Worm (Caenorhabditis elegans) whole organism, L1 larva: ENCODE data around the gene srxa-1.

Source experiments
- C34B4.2 ChIP-seq: sonication (generic microtip); optimal IDR thresholded peaks from 2 replicates; lab custom pipeline; 2017; ENCODE audit warnings: mild to moderate bottlenecking, missing genetic modification characterization, missing compliant biosample characterization
- Y116A8C.19 ChIP-seq: sonication (generic microtip); optimal IDR thresholded peaks from 2 replicates; lab custom pipeline; 2016; ENCODE audit warnings: missing compliant biosample characterization, missing genetic modification characterization, borderline replicate concordance
- alr-1 ChIP-seq: fragments of 200-800 bp; sonication (Bioruptor generic); optimal IDR thresholded peaks from 2 replicates; lab custom pipeline; 2018; ENCODE audit warnings: borderline replicate concordance, mild to moderate bottlenecking, missing genetic modification characterization, missing compliant biosample characterization
- ama-1 ChIP-seq: fragments of 150-350 bp; optimal IDR thresholded peaks from 2 replicates; lab custom pipeline; 2014
- blmp-1 ChIP-seq: fragments of 150-350 bp; optimal IDR thresholded peaks from 2 replicates; lab custom pipeline; 2014; ENCODE audit warnings: missing biosample characterization, missing genetic modification characterization
- ceh-63 ChIP-seq: fragments of 200-800 bp; sonication (Bioruptor generic); optimal IDR thresholded peaks from 2 replicates; lab custom pipeline; 2018; ENCODE audit warnings: mild to moderate bottlenecking, missing genetic modification characterization, missing compliant biosample characterization
- ceh-8 ChIP-seq: fragments of 200-800 bp; sonication (Bioruptor generic); optimal IDR thresholded peaks from 2 replicates; lab custom pipeline; 2018; ENCODE audit warnings: mild to moderate bottlenecking, missing genetic modification characterization, moderate library complexity, missing compliant biosample characterization
- ceh-82 ChIP-seq, 3 experiments: fragments of 150-350 bp in 1 of 3; sonication (generic microtip) in 2 of 3; optimal IDR thresholded peaks; 2 replicates each; lab custom pipeline; 2014 to 2017; ENCODE audit warnings: missing biosample characterization in 3 of 3, missing genetic modification characterization in 3 of 3
- ceh-88 ChIP-seq: fragments of 200-800 bp; sonication (Bioruptor generic); IDR thresholded peaks from 2 replicates; pipeline ENCODE4 v1.3.6; 2022; ENCODE audit warnings: missing genetic modification characterization, missing compliant biosample characterization
- ces-1 ChIP-seq: fragments of 150-350 bp; optimal IDR thresholded peaks from 2 replicates; lab custom pipeline; 2014; ENCODE audit warnings: missing biosample characterization, missing genetic modification reagents, missing genetic modification characterization
- dsc-1 ChIP-seq: sonication (generic microtip); optimal IDR thresholded peaks from 2 replicates; lab custom pipeline; 2016; ENCODE audit warnings: mild to moderate bottlenecking, missing genetic modification characterization, missing compliant biosample characterization
- efl-1 ChIP-seq, 4 experiments: fragments of 150-350 bp; optimal IDR thresholded peaks in 3 of 4; peaks in 1 of 4; 1 replicate in 1 of 4; 2 replicates in 3 of 4; lab custom pipeline; 2014; ENCODE audit warnings: missing biosample characterization in 2 of 4, missing genetic modification characterization in 2 of 4, missing genetic modification reagents in 2 of 4
- efl-3 ChIP-seq: fragments of 200-800 bp; sonication (Bioruptor generic); optimal IDR thresholded peaks from 2 replicates; lab custom pipeline; 2018; ENCODE audit warnings: mild to moderate bottlenecking, missing genetic modification characterization, missing compliant biosample characterization
- egl-13 ChIP-seq: sonication (generic microtip); optimal IDR thresholded peaks from 2 replicates; lab custom pipeline; 2016; ENCODE audit warnings: missing genotype, missing genetic modification reagents, missing genetic modification characterization, missing compliant biosample characterization
- fkh-10 ChIP-seq: sonication (generic microtip); optimal IDR thresholded peaks from 2 replicates; lab custom pipeline; 2017; ENCODE audit warnings: missing biosample characterization, missing genetic modification reagents, missing genetic modification characterization
- fkh-4 ChIP-seq: sonication (generic microtip); optimal IDR thresholded peaks from 2 replicates; lab custom pipeline; 2016; ENCODE audit warnings: missing compliant biosample characterization, missing genetic modification characterization, borderline replicate concordance
- fkh-8 ChIP-seq: sonication (generic microtip); optimal IDR thresholded peaks from 2 replicates; lab custom pipeline; 2016; ENCODE audit warnings: mild to moderate bottlenecking, missing genetic modification characterization, missing compliant biosample characterization
- grh-1 ChIP-seq: fragments of 200-800 bp; sonication (Bioruptor generic); IDR thresholded peaks from 2 replicates; pipeline ENCODE4 v1.3.6; 2022; ENCODE audit warnings: missing genetic modification reagents, missing genetic modification characterization, missing compliant biosample characterization
- hlh-17 ChIP-seq: fragments of 200-800 bp; sonication (Bioruptor generic); optimal IDR thresholded peaks from 2 replicates; lab custom pipeline; 2018; ENCODE audit warnings: missing genetic modification characterization, mild to moderate bottlenecking, missing compliant biosample characterization, moderate library complexity, borderline replicate concordance
- hpl-2 ChIP-seq: fragments of 150-350 bp; optimal IDR thresholded peaks from 2 replicates; lab custom pipeline; 2014; ENCODE audit warnings: missing biosample characterization, missing genetic modification reagents, missing genetic modification characterization
- lin-15B ChIP-seq: fragments of 150-350 bp; sonication (generic microtip); optimal IDR thresholded peaks from 3 replicates; lab custom pipeline; 2014; ENCODE audit warnings: missing biosample characterization, missing genetic modification characterization
- lsy-2 ChIP-seq, 2 experiments: fragments of 150-350 bp; optimal IDR thresholded peaks; 2 replicates each; lab custom pipeline; 2014; ENCODE audit warnings: missing biosample characterization in 2 of 2, missing genetic modification characterization in 2 of 2
- mab-9 ChIP-seq: fragments of 200-800 bp; sonication (Bioruptor generic); IDR thresholded peaks from 2 replicates; pipeline ENCODE4 v1.3.6; 2022; ENCODE audit warnings: missing genetic modification reagents, missing genetic modification characterization, missing compliant biosample characterization
- mdl-1 ChIP-seq, 2 experiments: fragments of 150-350 bp; optimal IDR thresholded peaks; 2 replicates each; lab custom pipeline; 2014 to 2017; ENCODE audit warnings: missing biosample characterization in 2 of 2, missing genetic modification characterization in 2 of 2, inconsistent platforms in 1 of 2
- mep-1 ChIP-seq: fragments of 150-350 bp; optimal IDR thresholded peaks from 2 replicates; lab custom pipeline; 2014; ENCODE audit warnings: missing biosample characterization, missing genetic modification characterization
- nhr-12 ChIP-seq: sonication (generic microtip); optimal IDR thresholded peaks from 2 replicates; lab custom pipeline; 2017; ENCODE audit warnings: missing biosample characterization, missing genetic modification characterization
- nhr-237 ChIP-seq: fragments of 150-350 bp; optimal IDR thresholded peaks from 2 replicates; lab custom pipeline; 2014; ENCODE audit warnings: missing biosample characterization, missing genetic modification characterization
- nhr-47 ChIP-seq: sonication (generic microtip); optimal IDR thresholded peaks from 2 replicates; lab custom pipeline; 2016; ENCODE audit warnings: mild to moderate bottlenecking, missing genetic modification characterization, moderate library complexity, missing compliant biosample characterization
- nhr-71 ChIP-seq: sonication (generic microtip); optimal IDR thresholded peaks from 2 replicates; lab custom pipeline; 2016; ENCODE audit warnings: mild to moderate bottlenecking, missing genetic modification characterization, moderate library complexity, missing compliant biosample characterization
- nhr-76 ChIP-seq: sonication (generic microtip); optimal IDR thresholded peaks from 2 replicates; lab custom pipeline; 2017; ENCODE audit warnings: missing biosample characterization, missing genetic modification characterization
- nhr-84 ChIP-seq: sonication (generic microtip); optimal IDR thresholded peaks from 2 replicates; lab custom pipeline; 2017; ENCODE audit warnings: missing biosample characterization, missing genetic modification characterization
- nhr-85 ChIP-seq: sonication (generic microtip); peaks from one replicate; lab custom pipeline; 2016; ENCODE audit warnings: missing genetic modification characterization, inconsistent platforms, missing compliant biosample characterization
- pag-3 ChIP-seq: sonication (generic microtip); optimal IDR thresholded peaks from 2 replicates; lab custom pipeline; 2017; ENCODE audit warnings: missing genetic modification characterization, mild to moderate bottlenecking, missing compliant biosample characterization, antibody characterized with exemption, borderline replicate concordance; ENCODE audit not compliant: insufficient read depth
- pqm-1 ChIP-seq: sonication (generic microtip); optimal IDR thresholded peaks from 3 replicates; lab custom pipeline; 2017; ENCODE audit warnings: missing biosample characterization, missing genetic modification characterization
- skn-1 ChIP-seq: fragments of 150-350 bp; optimal IDR thresholded peaks from 2 replicates; lab custom pipeline; 2014; ENCODE audit warnings: missing biosample characterization, missing genetic modification characterization
- snpc-4 ChIP-seq: fragments of 150-350 bp; optimal IDR thresholded peaks from 2 replicates; lab custom pipeline; 2014; ENCODE audit warnings: missing biosample characterization, missing genetic modification characterization
- snu-23 ChIP-seq: sonication (generic microtip); optimal IDR thresholded peaks from 2 replicates; lab custom pipeline; 2016; ENCODE audit warnings: missing genetic modification characterization, missing compliant biosample characterization
- sptf-1 ChIP-seq: fragments of 150-350 bp; optimal IDR thresholded peaks from 2 replicates; lab custom pipeline; 2014; ENCODE audit warnings: missing biosample characterization, missing genetic modification characterization
- sup-37 ChIP-seq: fragments of 200-800 bp; sonication (Bioruptor generic); optimal IDR thresholded peaks from 2 replicates; lab custom pipeline; 2018; ENCODE audit warnings: mild to moderate bottlenecking, missing genetic modification characterization, missing compliant biosample characterization
- swsn-7 ChIP-seq: sonication (generic microtip); optimal IDR thresholded peaks from 2 replicates; lab custom pipeline; 2016; ENCODE audit warnings: missing genetic modification characterization, missing compliant biosample characterization
- tbx-2 ChIP-seq: sonication (generic microtip); optimal IDR thresholded peaks from 2 replicates; lab custom pipeline; 2016; ENCODE audit warnings: missing genetic modification characterization, missing compliant biosample characterization
- unc-30 ChIP-seq: sonication (generic microtip); optimal IDR thresholded peaks from 2 replicates; lab custom pipeline; 2017; ENCODE audit warnings: missing biosample characterization, missing genetic modification characterization
- unc-98 ChIP-seq: fragments of 200-800 bp; sonication (Bioruptor generic); IDR thresholded peaks from 2 replicates; pipeline ENCODE4 v1.3.6; 2022; ENCODE audit warnings: missing genetic modification characterization, missing compliant biosample characterization
- vab-15 ChIP-seq: sonication (generic microtip); optimal IDR thresholded peaks from 2 replicates; lab custom pipeline; 2017; ENCODE audit warnings: missing genotype, mild to moderate bottlenecking, missing genetic modification characterization, missing compliant biosample characterization
- xbp-1 ChIP-seq: sonication (generic microtip); optimal IDR thresholded peaks from 2 replicates; lab custom pipeline; 2016; ENCODE audit warnings: missing genetic modification characterization, missing compliant biosample characterization
- zip-4 ChIP-seq: fragments of 200-800 bp; sonication (Bioruptor generic); optimal IDR thresholded peaks from 2 replicates; lab custom pipeline; 2018; ENCODE audit warnings: mild to moderate bottlenecking, missing genetic modification characterization, moderate library complexity, missing compliant biosample characterization
- ztf-11 ChIP-seq, 2 experiments: sonication (generic microtip); optimal IDR thresholded peaks; 2 replicates each; lab custom pipeline; 2016 to 2017; ENCODE audit warnings: missing genetic modification characterization in 2 of 2, missing biosample characterization in 1 of 2, missing compliant biosample characterization in 1 of 2
- ztf-4 ChIP-seq: fragments of 150-350 bp; optimal IDR thresholded peaks from 2 replicates; lab custom pipeline; 2014; ENCODE audit warnings: missing biosample characterization, missing genetic modification characterization

srxa-1 gene

ce11 chrV:20728763-20729350 is 3.0 kb upstream of the srxa-1 start, which contains the start of gene ipla-3 (continued):
- TF ChIP-seq unc-30 (tag; lab: Kevin White, UChicago) (no peak), ztf-4 (tag; lab: Kevin White, UChicago) (peak; percentile 10), egl-13 (tag; lab: Kevin White, UChicago) (no peak), ceh-88 (GFP tag; lab: Robert Waterston, UW) (no peak), hpl-2 (GFP tag; lab: Kevin White, UChicago) (no peak), pqm-1 (no peak), ama-1 (lab: Kevin White, UChicago) (no peak), ceh-8 (no peak), nhr-237 (tag; lab: Kevin White, UChicago) (no peak), lin-15B (tag; lab: Kevin White, UChicago) (no peak), hlh-17 (no peak), lsy-2 (tag; optimal IDR thresholded peaks at IDR 0.05; lab: Kevin White, UChicago) (peak; percentile 22 to 59), zip-4 (GFP tag; lab: Kevin White, UChicago) (no peak), xbp-1 (tag; lab: Kevin White, UChicago) (peak; percentile 7), fkh-10 (GFP tag; lab: Kevin White, UChicago) (no peak), blmp-1 (tag; lab: Kevin White, UChicago) (no peak), unc-98 (GFP tag; lab: Robert Waterston, UW) (no peak), mdl-1 (tag; optimal IDR thresholded peaks at IDR 0.05; lab: Kevin White, UChicago) (peak in 1 of 2 experiments; percentile 71), ceh-82 (tag; optimal IDR thresholded peaks at IDR 0.05; lab: Kevin White, UChicago) (peak in 2 of 3 experiments; percentile 21 to 53), Y116A8C.19 (tag; lab: Kevin White, UChicago) (no peak), snpc-4 (tag; lab: Kevin White, UChicago) (peak; percentile 18), ceh-63 (GFP tag; lab: Kevin White, UChicago) (no peak), ces-1 (GFP tag; lab: Kevin White, UChicago) (no peak), snu-23 (GFP tag; lab: Kevin White, UChicago) (peak; percentile 52), sptf-1 (tag; lab: Kevin White, UChicago) (no peak), C34B4.2 (tag; lab: Kevin White, UChicago) (no peak), swsn-7 (tag; lab: Kevin White, UChicago) (peak; percentile 42), pag-3 (no peak), vab-15 (tag; lab: Kevin White, UChicago) (no peak), dsc-1 (tag; lab: Kevin White, UChicago) (no peak), nhr-12 (tag; lab: Kevin White, UChicago) (no peak), skn-1 (tag; lab: Kevin White, UChicago) (peak; percentile 36), fkh-4 (tag; lab: Kevin White, UChicago) (no peak), alr-1 (tag; lab: Kevin White, UChicago) (no peak), mab-9 (0 out of 2 replicates have a peak, but pooled peaks have one; percentile 26), nhr-76 (tag; lab: Kevin White, UChicago) (no peak), ztf-11 (tag; optimal IDR thresholded peaks at IDR 0.05; lab: Kevin White, UChicago) (no peak), efl-1 (optimal IDR thresholded peaks at IDR 0.05; lab: Kevin White, UChicago) (peak; percentile 28 to 42), efl-1 (GFP tag; optimal IDR thresholded peaks at IDR 0.05 in 1 of 2; lab: Kevin White, UChicago) (peak in 1 of 2 experiments; percentile 85), nhr-47 (no peak), efl-3 (GFP tag; lab: Kevin White, UChicago) (no peak), nhr-85 (peak; percentile 58), fkh-8 (no peak), tbx-2 (no peak), nhr-84 (tag; lab: Kevin White, UChicago) (no peak), sup-37 (GFP tag; lab: Kevin White, UChicago) (no peak), nhr-71 (tag; lab: Kevin White, UChicago) (peak; percentile 68), mep-1 (tag; lab: Kevin White, UChicago) (peak; percentile 56), grh-1 (GFP tag; lab: Robert Waterston, UW) (no peak)
